Worm (Caenorhabditis elegans) whole organism, L4 larva: ENCODE results near the gene pept-2.

Experiments used
- F10B5.3 ChIP-seq: sonication (generic microtip); optimal IDR thresholded peaks from 2 replicates; lab custom pipeline; 2016; ENCODE audit warnings: mild to moderate bottlenecking, missing genetic modification characterization, missing compliant biosample characterization
- F26F4.8 ChIP-seq: fragments of 200-800 bp; sonication (Bioruptor generic); conservative IDR thresholded peaks from 2 replicates; pipeline ENCODE4 v1.3.6; 2022; ENCODE audit warnings: missing genetic modification characterization, missing compliant biosample characterization
- F44E2.7 ChIP-seq: fragments of 200-800 bp; sonication (Bioruptor generic); IDR thresholded peaks from 2 replicates; pipeline ENCODE4 v2.1.2; 2022; ENCODE audit warnings: missing genetic modification characterization, missing compliant biosample characterization
- F49E8.2 ChIP-seq: sonication (generic microtip); optimal IDR thresholded peaks from 2 replicates; lab custom pipeline; 2016; ENCODE audit warnings: missing compliant biosample characterization, mild to moderate bottlenecking, missing genetic modification characterization, borderline replicate concordance
- R02D3.7 ChIP-seq: fragments of 150-350 bp; sonication (generic microtip); optimal IDR thresholded peaks from 3 replicates; lab custom pipeline; 2014; ENCODE audit warnings: missing biosample characterization, missing genetic modification characterization
- Y105C5A.15 ChIP-seq: fragments of 200-800 bp; sonication (Bioruptor generic); IDR thresholded peaks from 2 replicates; pipeline ENCODE4 v1.3.6; 2022; ENCODE audit warnings: missing genetic modification characterization, missing compliant biosample characterization
- ZK546.5 ChIP-seq, 2 experiments: sonication (generic microtip); optimal IDR thresholded peaks; 2 replicates each; lab custom pipeline; 2017; ENCODE audit warnings: missing biosample characterization in 2 of 2, missing genetic modification characterization in 2 of 2
- aha-1 ChIP-seq: fragments of 150-350 bp; peaks from one replicate; lab custom pipeline; 2014; ENCODE audit warnings: missing biosample characterization, missing genetic modification characterization
- attf-4 ChIP-seq: sonication (generic microtip); optimal IDR thresholded peaks from 3 replicates; lab custom pipeline; 2017; ENCODE audit warnings: missing biosample characterization, missing genetic modification characterization
- ceh-62 ChIP-seq: sonication (generic microtip); optimal IDR thresholded peaks from 2 replicates; lab custom pipeline; 2017; ENCODE audit warnings: missing biosample characterization, missing genetic modification characterization
- cey-2 ChIP-seq: sonication (generic microtip); optimal IDR thresholded peaks from 3 replicates; lab custom pipeline; 2017; ENCODE audit warnings: missing genetic modification characterization, mild to moderate bottlenecking, missing compliant biosample characterization, antibody characterized with exemption, borderline replicate concordance; ENCODE audit not compliant: insufficient read depth
- ctbp-1 ChIP-seq: fragments of 200-800 bp; sonication (Bioruptor generic); IDR thresholded peaks from 2 replicates; pipeline ENCODE4 v1.3.6; 2022; ENCODE audit warnings: missing genetic modification reagents, missing genetic modification characterization, missing compliant biosample characterization
- dmd-6 ChIP-seq: fragments of 200-800 bp; sonication (Bioruptor generic); IDR thresholded peaks from 2 replicates; pipeline ENCODE4 v1.3.6; 2022; ENCODE audit warnings: missing genetic modification reagents, missing genetic modification characterization, missing compliant biosample characterization
- dmd-9 ChIP-seq: fragments of 200-800 bp; sonication (Bioruptor generic); IDR thresholded peaks from 2 replicates; pipeline ENCODE4 v1.3.6; 2022; ENCODE audit warnings: missing genetic modification reagents, missing genetic modification characterization, missing compliant biosample characterization
- duxl-1 ChIP-seq: sonication (generic microtip); optimal IDR thresholded peaks from 2 replicates; lab custom pipeline; 2016; ENCODE audit warnings: mild to moderate bottlenecking, missing genetic modification characterization, moderate library complexity, missing compliant biosample characterization; ENCODE audit not compliant: poor library complexity
- egl-27 ChIP-seq: sonication (generic microtip); optimal IDR thresholded peaks from 3 replicates; lab custom pipeline; 2017; ENCODE audit warnings: missing biosample characterization, missing genetic modification reagents, missing genetic modification characterization
- fkh-10 ChIP-seq: fragments of 150-350 bp; optimal IDR thresholded peaks from 2 replicates; lab custom pipeline; 2014; ENCODE audit warnings: missing biosample characterization, missing genetic modification reagents, missing genetic modification characterization
- hif-1 ChIP-seq, 2 experiments: sonication (generic microtip); optimal IDR thresholded peaks; 2 replicates each; lab custom pipeline; 2016 to 2017; ENCODE audit warnings: missing compliant biosample characterization in 2 of 2, missing genetic modification characterization in 2 of 2, missing genetic modification reagents in 2 of 2, missing genotype in 2 of 2, mild to moderate bottlenecking in 1 of 2
- lin-13 ChIP-seq: fragments of 150-350 bp; optimal IDR thresholded peaks from 2 replicates; lab custom pipeline; 2014; ENCODE audit warnings: missing biosample characterization, missing genetic modification reagents, missing genetic modification characterization
- lin-38 ChIP-seq: fragments of 200-800 bp; sonication (Bioruptor generic); IDR thresholded peaks from 2 replicates; pipeline ENCODE4 v1.3.6; 2022; ENCODE audit warnings: missing genetic modification reagents, missing genetic modification characterization, missing compliant biosample characterization
- lir-3 ChIP-seq: sonication (generic microtip); optimal IDR thresholded peaks from 2 replicates; lab custom pipeline; 2016; ENCODE audit warnings: mild to moderate bottlenecking, missing genetic modification characterization, missing compliant biosample characterization
- mes-2 ChIP-seq: sonication (generic microtip); optimal IDR thresholded peaks from 2 replicates; lab custom pipeline; 2016; ENCODE audit warnings: missing genotype, mild to moderate bottlenecking, missing genetic modification characterization, missing compliant biosample characterization; ENCODE audit not compliant: poor library complexity, severe bottlenecking
- nhr-28 ChIP-seq: fragments of 150-350 bp; optimal IDR thresholded peaks from 2 replicates; lab custom pipeline; 2014; ENCODE audit warnings: missing biosample characterization, missing genetic modification characterization
- nhr-6 ChIP-seq: fragments of 150-350 bp; optimal IDR thresholded peaks from 2 replicates; lab custom pipeline; 2014; ENCODE audit warnings: missing biosample characterization, missing genetic modification characterization
- pha-4 ChIP-seq, 2 experiments: fragments of 150-350 bp in 1 of 2; fragments of 200-800 bp in 1 of 2; sonication (Bioruptor generic) in 1 of 2; IDR thresholded peaks in 1 of 2; optimal IDR thresholded peaks in 1 of 2; 2 replicates each; pipeline versions ENCODE4 v1.3.6 to Lab custom; 2014 to 2022; ENCODE audit warnings: missing genetic modification characterization in 2 of 2, missing genetic modification reagents in 2 of 2, missing biosample characterization in 1 of 2, missing compliant biosample characterization in 1 of 2
- php-3 ChIP-seq: fragments of 200-800 bp; sonication (Bioruptor generic); IDR thresholded peaks from 2 replicates; pipeline ENCODE4 v1.3.6; 2022; ENCODE audit warnings: missing genetic modification reagents, missing genetic modification characterization, missing compliant biosample characterization
- pqm-1 ChIP-seq: sonication (generic microtip); optimal IDR thresholded peaks from 2 replicates; lab custom pipeline; 2017; ENCODE audit warnings: missing biosample characterization, missing genetic modification characterization
- skn-1 ChIP-seq: fragments of 150-350 bp; optimal IDR thresholded peaks from 2 replicates; lab custom pipeline; 2014; ENCODE audit warnings: missing biosample characterization, missing genetic modification characterization
- snpc-1.2 ChIP-seq: fragments of 200-800 bp; sonication (Bioruptor generic); IDR thresholded peaks from 2 replicates; pipeline ENCODE4 v1.3.6; 2022; ENCODE audit warnings: missing genetic modification reagents, missing genetic modification characterization, missing compliant biosample characterization
- spr-1 ChIP-seq: sonication (generic microtip); optimal IDR thresholded peaks from 2 replicates; lab custom pipeline; 2016; ENCODE audit warnings: mild to moderate bottlenecking, missing genetic modification characterization, missing compliant biosample characterization
- tag-97 ChIP-seq: fragments of 200-800 bp; sonication (Bioruptor generic); IDR thresholded peaks from 2 replicates; pipeline ENCODE4 v1.3.6; 2022; ENCODE audit warnings: missing genetic modification characterization, missing compliant biosample characterization
- unc-130 ChIP-seq: sonication (generic microtip); optimal IDR thresholded peaks from 2 replicates; lab custom pipeline; 2016; ENCODE audit warnings: missing genetic modification reagents, missing genetic modification characterization, missing compliant biosample characterization
- vab-7 ChIP-seq: fragments of 200-800 bp; sonication (Bioruptor generic); IDR thresholded peaks from 2 replicates; pipeline ENCODE4 v1.3.6; 2022; ENCODE audit warnings: missing genetic modification reagents, missing genetic modification characterization, missing compliant biosample characterization
- zag-1 ChIP-seq: fragments of 150-350 bp; optimal IDR thresholded peaks from 2 replicates; lab custom pipeline; 2014; ENCODE audit warnings: missing biosample characterization, missing genetic modification characterization
- zfp-3 ChIP-seq: fragments of 200-800 bp; sonication (Bioruptor generic); conservative IDR thresholded peaks from 2 replicates; pipeline ENCODE4 v1.3.6; 2022; ENCODE audit warnings: missing genetic modification reagents, missing genetic modification characterization, missing compliant biosample characterization
- zip-2 ChIP-seq: fragments of 150-350 bp; optimal IDR thresholded peaks from 2 replicates; lab custom pipeline; 2014; ENCODE audit warnings: missing biosample characterization, missing genetic modification characterization

pept-2 gene

ce11 chrIV:10764206-10764605 lies 26.2 kb upstream of the pept-2 start, which contains the start of gene T25B9.11:
Gene T25B9.11, plus strand, starts transcription at chrIV:10764506.
- no peak for TF ChIP-seq dmd-6
- no peak for TF ChIP-seq hif-1 (tag; optimal IDR thresholded peaks at IDR 0.05; lab: Kevin White, UChicago)

- TF ChIP-seq duxl-1 (no peak), spr-1 (tag; lab: Kevin White, UChicago) (no peak), ctbp-1 (GFP tag; lab: Robert Waterston, UW) (no peak), skn-1 (tag; lab: Kevin White, UChicago) (no peak), pha-4 (GFP tag; IDR thresholded peaks at IDR 0.05; lab: Robert Waterston, UW) (no peak), pha-4 (tag; optimal IDR thresholded peaks at IDR 0.05; lab: Kevin White, UChicago) (no peak), attf-4 (no peak), nhr-6 (tag; lab: Kevin White, UChicago) (no peak), R02D3.7 (tag; lab: Kevin White, UChicago) (no peak), egl-27 (tag; lab: Kevin White, UChicago) (no peak), ZK546.5 (tag; optimal IDR thresholded peaks at IDR 0.05; lab: Kevin White, UChicago) (no peak), zfp-3 (no peak), nhr-28 (tag; lab: Kevin White, UChicago) (no peak), zag-1 (tag; lab: Kevin White, UChicago) (no peak), F26F4.8 (no peak), vab-7 (GFP tag; lab: Robert Waterston, UW) (no peak), F44E2.7 (GFP tag; lab: Robert Waterston, UW) (no peak), dmd-9 (GFP tag; lab: Robert Waterston, UW) (no peak), snpc-1.2 (no peak)
Observed at ce11 chrIV:10765053-10765452, 25.4 kb upstream of the pept-2 start, which contains the start of gene T25B9.12. Gene T25B9.12, plus strand, starts transcription at chrIV:10765353.

DNA sequence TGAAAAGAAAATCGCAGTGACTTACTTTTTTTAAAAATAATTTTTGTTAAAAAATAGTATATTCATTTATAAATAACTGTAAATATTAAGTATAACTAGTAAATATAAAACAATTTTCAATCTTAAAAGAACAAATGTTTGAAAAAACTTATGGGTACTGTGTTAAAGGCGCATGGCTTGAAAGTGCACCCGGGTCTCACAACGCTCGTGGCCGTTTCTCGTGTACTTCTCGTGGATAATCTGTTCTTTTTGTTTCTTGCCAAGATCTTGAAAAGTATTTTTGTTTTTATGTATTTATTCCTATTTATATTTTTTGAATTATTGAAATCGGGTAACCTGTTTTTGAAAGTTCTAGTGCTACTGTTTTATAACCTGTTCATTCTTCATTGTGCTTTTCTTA lies 24.4 kb upstream of the pept-2 start:
- no peak for TF ChIP-seq fkh-10 (GFP tag; lab: Kevin White, UChicago)
- TF ChIP-seq zip-2 (tag; lab: Kevin White, UChicago), result no peak
- TF ChIP-seq lir-3 (tag; lab: Kevin White, UChicago), result no peak
- no peak for TF ChIP-seq pqm-1
- TF ChIP-seq snpc-1.2, result peak; percentile 83
- no peak for TF ChIP-seq ceh-62 (tag; lab: Kevin White, UChicago)
- no peak for TF ChIP-seq tag-97 (GFP tag; lab: Robert Waterston, UW)
- no peak for TF ChIP-seq lin-13 (GFP tag; lab: Kevin White, UChicago)
- TF ChIP-seq Y105C5A.15 (GFP tag; lab: Robert Waterston, UW), result no peak
- peak; percentile 16 for TF ChIP-seq F49E8.2 (tag; lab: Kevin White, UChicago)
- TF ChIP-seq F10B5.3, result no peak
- no peak for TF ChIP-seq pha-4 (GFP tag; IDR thresholded peaks at IDR 0.05; lab: Robert Waterston, UW)
- no peak for TF ChIP-seq pha-4 (tag; optimal IDR thresholded peaks at IDR 0.05; lab: Kevin White, UChicago)
- TF ChIP-seq mes-2, result peak; percentile 30
- no peak for TF ChIP-seq php-3 (GFP tag; lab: Robert Waterston, UW)
- no peak for TF ChIP-seq cey-2 (tag; lab: Kevin White, UChicago)
- peak; percentile 32 for TF ChIP-seq unc-130 (GFP tag; lab: Kevin White, UChicago)

DNA sequence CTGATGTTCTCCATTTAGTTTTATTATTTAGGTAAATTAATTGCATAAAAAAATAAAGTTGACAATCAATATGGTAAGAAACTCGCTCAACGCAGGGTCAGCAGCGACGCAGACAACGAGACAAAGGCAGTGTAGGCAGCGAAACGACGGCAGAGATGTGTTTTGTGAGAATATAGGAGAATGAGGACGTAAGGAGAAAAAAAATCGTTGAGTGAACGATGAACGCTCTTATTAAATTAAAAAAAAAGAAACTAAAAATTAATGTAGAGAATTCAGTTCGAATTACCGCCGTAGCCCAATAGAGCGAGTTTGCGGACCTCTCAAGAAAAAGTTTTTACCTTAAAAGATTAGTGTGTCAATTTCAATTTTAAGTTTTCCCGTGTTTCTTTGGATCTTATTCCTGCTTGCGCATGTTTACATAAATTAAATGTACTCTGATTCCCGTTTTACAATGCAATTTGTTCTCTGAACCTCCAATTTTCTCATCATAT lies 22.3 kb upstream of the pept-2 start, which contains the start of gene T25B9.8:
TSS of gene T25B9.8 (minus strand) at position 51 of the 491 bp plus-strand sequence.
- TF ChIP-seq aha-1, result peak; percentile 69
- TF ChIP-seq lin-38 (GFP tag; lab: Robert Waterston, UW), result peak; percentile 30
- no peak for TF ChIP-seq F26F4.8
